Worm (Caenorhabditis elegans): ENCODE results near the gene ets-7.
"Not testable (repeated sequence)": the region's sequence is repeated elsewhere in the genome, so short reads cannot be mapped to it uniquely, and the experiment has no call there.

- TF ChIP-seq scrt-1 (GFP tag; IDR thresholded peaks at IDR 0.05); B0310.2 (tag; optimal IDR thresholded peaks at IDR 0.05); ceh-13 (GFP tag; optimal IDR thresholded peaks at IDR 0.05); tbx-11 (GFP tag; IDR thresholded peaks at IDR 0.05); tbx-37 (GFP tag; conservative IDR thresholded peaks at IDR 0.05); flt-1 (GFP tag; IDR thresholded peaks at IDR 0.05); ets-7 (tag; optimal IDR thresholded peaks at IDR 0.05); ama-1 (optimal IDR thresholded peaks at IDR 0.05): not testable (repeated sequence)
Measured at ce11 chrV:7511465-7511864, 47.1 kb downstream of the ets-7 start, which contains the start of gene nhr-171.

All from whole organism, early embryonic.